Worm (Caenorhabditis elegans) whole organism, L3 larva: ENCODE results near the gene math-34.
"Not testable (repeated sequence)": the region's sequence is repeated elsewhere in the genome, so short reads cannot be mapped to it uniquely, and the experiment has no call there.

Source experiments
- nhr-12 ChIP-seq: fragments of 150-350 bp; optimal IDR thresholded peaks from 2 replicates; lab custom pipeline; 2014; ENCODE audit warnings: missing biosample characterization, missing genetic modification characterization
- nhr-25 ChIP-seq: sonication (generic microtip); optimal IDR thresholded peaks from 2 replicates; lab custom pipeline; 2017; ENCODE audit warnings: missing biosample characterization, missing genetic modification characterization
- ztf-11 ChIP-seq: fragments of 150-350 bp; optimal IDR thresholded peaks from 2 replicates; lab custom pipeline; 2014; ENCODE audit warnings: missing biosample characterization, missing genetic modification characterization

DNA sequence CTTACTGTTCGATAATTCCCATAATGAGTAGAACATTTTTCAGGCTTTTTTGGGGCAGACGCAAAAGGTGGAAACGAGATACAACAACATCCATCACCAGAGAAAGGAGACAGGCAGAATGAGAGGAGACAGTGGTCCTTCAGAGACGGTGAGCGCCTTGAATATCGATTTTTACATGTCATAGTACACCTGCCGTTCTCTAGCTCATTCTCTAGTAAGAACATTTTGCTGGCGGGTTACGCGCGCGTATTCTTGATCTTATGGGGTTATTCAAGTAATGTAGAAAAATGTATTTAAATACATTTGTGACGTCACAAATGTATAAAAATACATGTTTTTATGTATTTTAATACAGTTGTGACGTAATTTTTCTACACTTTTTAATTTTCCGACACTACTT is 15.2 kb downstream of the math-34 start, which contains the start of gene fbxb-45:
- not testable (repeated sequence) for TF ChIP-seq nhr-12 (tag; lab: Kevin White, UChicago); nhr-25; ztf-11 (tag; lab: Kevin White, UChicago)
